Worm (Caenorhabditis elegans): Measurements from ENCODE around the gene C52E2.3.

- no peak for TF ChIP-seq php-3 (GFP tag; IDR thresholded peaks at IDR 0.05)
- TF ChIP-seq jun-1 (tag; optimal IDR thresholded peaks at IDR 0.05): no peak
- TF ChIP-seq ZK337.2 (GFP tag; IDR thresholded peaks at IDR 0.05): no peak
- no peak for TF ChIP-seq dmd-8 (GFP tag; IDR thresholded peaks at IDR 0.05)
- TF ChIP-seq egl-27 (tag; optimal IDR thresholded peaks at IDR 0.05): no peak
- no peak for TF ChIP-seq lin-39 (tag; optimal IDR thresholded peaks at IDR 0.05)
- no peak for TF ChIP-seq madf-5 (GFP tag; IDR thresholded peaks at IDR 0.05)
- TF ChIP-seq nhr-76 (tag; optimal IDR thresholded peaks at IDR 0.05): no peak
- no peak for TF ChIP-seq nhr-237 (tag; optimal IDR thresholded peaks at IDR 0.05)
- TF ChIP-seq cey-2 (tag; optimal IDR thresholded peaks at IDR 0.05; ENCODE audit: borderline replicate concordance, insufficient read depth): no peak
- TF ChIP-seq zag-1 (tag; optimal IDR thresholded peaks at IDR 0.05): no peak
Observed at ce11 chrII:1864278-1864677, 13.2 kb downstream of the C52E2.3 start, which contains the start of gene C16C4.17.
